Fruit fly (Drosophila melanogaster) whole organism, embryonic: ENCODE data around the gene Aprt.

ENCODE experiments used
- Atf6 ChIP-seq: fragments of 200-800 bp; sonication (Bioruptor generic); IDR thresholded peaks from 2 replicates; pipeline ENCODE4 v1.3.6; 2022; ENCODE audit warnings: missing biosample characterization, missing genetic modification characterization
- Awh ChIP-seq: fragments of 200-800 bp; sonication (Bioruptor generic); IDR thresholded peaks from 2 replicates; pipeline ENCODE4, ENCODE4 v1.3.6; 2022; ENCODE audit warnings: missing biosample characterization, missing genetic modification characterization
- CG12659 ChIP-seq: fragments of 200-800 bp; sonication (Bioruptor generic); optimal IDR thresholded peaks from 3 replicates; lab custom pipeline; 2017; ENCODE audit warnings: mild to moderate bottlenecking, missing biosample characterization, missing genetic modification reagents, missing genetic modification characterization
- CG13624 ChIP-seq: fragments of 200-800 bp; sonication (Bioruptor generic); optimal IDR thresholded peaks from 2 replicates; lab custom pipeline; 2016; ENCODE audit warnings: missing biosample characterization, missing genetic modification characterization
- CG14667 ChIP-seq: fragments of 200-800 bp; sonication (Bioruptor generic); IDR thresholded peaks from 2 replicates; pipeline ENCODE4 v1.3.6; 2022; ENCODE audit warnings: missing biosample characterization, missing genetic modification characterization
- CG15601 ChIP-seq: fragments of 200-800 bp; sonication (Bioruptor generic); optimal IDR thresholded peaks from 3 replicates; lab custom pipeline; 2019; ENCODE audit warnings: missing biosample characterization, mild to moderate bottlenecking, missing genetic modification characterization, moderate library complexity
- CG15696 ChIP-seq: fragments of 200-800 bp; sonication (Bioruptor generic); optimal IDR thresholded peaks from 2 replicates; lab custom pipeline; 2019; ENCODE audit warnings: missing biosample characterization, mild to moderate bottlenecking, missing genetic modification characterization, moderate library complexity
- CG1602 ChIP-seq: fragments of 200-800 bp; sonication (Bioruptor generic); optimal IDR thresholded peaks from 3 replicates; lab custom pipeline; 2016; ENCODE audit warnings: missing biosample characterization, missing genetic modification characterization
- CG2129 ChIP-seq: fragments of 200-800 bp; sonication (Bioruptor generic); IDR thresholded peaks from 2 replicates; pipeline ENCODE4 v1.3.6; 2022; ENCODE audit warnings: missing biosample characterization, missing genetic modification characterization; ENCODE audit not compliant: partially characterized antibody
- CG30020 ChIP-seq: fragments of 200-800 bp; optimal IDR thresholded peaks from 2 replicates; lab custom pipeline; 2019; ENCODE audit warnings: missing biosample characterization, mild to moderate bottlenecking, missing genetic modification characterization, moderate library complexity
- CG31365 ChIP-seq: fragments of 200-800 bp; sonication (Bioruptor generic); optimal IDR thresholded peaks from 2 replicates; lab custom pipeline; 2018; ENCODE audit warnings: missing biosample characterization, mild to moderate bottlenecking, missing genetic modification characterization
- CG32772 ChIP-seq: fragments of 200-800 bp; sonication (Bioruptor generic); IDR thresholded peaks from 2 replicates; pipeline ENCODE4 v1.3.6; 2022; ENCODE audit warnings: missing biosample characterization, missing genetic modification characterization
- CG4730 ChIP-seq: fragments of 200-800 bp; sonication (Bioruptor generic); IDR thresholded peaks from 2 replicates; pipeline ENCODE4 v1.3.6; 2022; ENCODE audit warnings: missing biosample characterization, missing genetic modification characterization
- CG6683 ChIP-seq: fragments of 200-800 bp; sonication (Bioruptor generic); optimal IDR thresholded peaks from 2 replicates; lab custom pipeline; 2017; ENCODE audit warnings: missing biosample characterization, mild to moderate bottlenecking, missing genetic modification characterization, missing genetic modification reagents
- CG7839 ChIP-seq: fragments of 200-800 bp; sonication (Bioruptor generic); optimal IDR thresholded peaks from 3 replicates; lab custom pipeline; 2018; ENCODE audit warnings: missing biosample characterization, mild to moderate bottlenecking, missing genetic modification characterization, moderate library complexity
- CG8388 ChIP-seq: fragments of 200-800 bp; sonication (Bioruptor generic); optimal IDR thresholded peaks from 2 replicates; lab custom pipeline; 2019; ENCODE audit warnings: missing biosample characterization, mild to moderate bottlenecking, missing genetic modification characterization, moderate library complexity
- CG8765 ChIP-seq: fragments of 200-800 bp; sonication (Bioruptor generic); IDR thresholded peaks from 2 replicates; pipeline ENCODE4 v1.3.6; 2022; ENCODE audit warnings: missing biosample characterization, missing genetic modification characterization
- CG9437 ChIP-seq: fragments of 200-800 bp; sonication (Bioruptor generic); optimal IDR thresholded peaks from 2 replicates; lab custom pipeline; 2018; ENCODE audit warnings: missing biosample characterization, mild to moderate bottlenecking, missing genetic modification characterization
- Camta ChIP-seq: fragments of 200-800 bp; sonication (Bioruptor generic); optimal IDR thresholded peaks from 2 replicates; lab custom pipeline; 2016; ENCODE audit warnings: missing biosample characterization, missing genetic modification characterization
- CrebB ChIP-seq: fragments of 200-800 bp; sonication (Bioruptor generic); optimal IDR thresholded peaks from 3 replicates; lab custom pipeline; 2018; ENCODE audit warnings: missing biosample characterization, mild to moderate bottlenecking, missing genetic modification characterization
- Doc2 ChIP-seq: fragments of 200-800 bp; sonication (Bioruptor generic); IDR thresholded peaks from 2 replicates; pipeline ENCODE4 v1.3.6; 2022; ENCODE audit warnings: missing biosample characterization, missing genetic modification characterization
- Fer3 ChIP-seq: fragments of 200-800 bp; sonication (Bioruptor generic); optimal IDR thresholded peaks from 2 replicates; lab custom pipeline; 2018; ENCODE audit warnings: missing biosample characterization, mild to moderate bottlenecking, missing genetic modification characterization, moderate library complexity
- HmgZ ChIP-seq: fragments of 200-800 bp; sonication (Bioruptor generic); optimal IDR thresholded peaks from 2 replicates; lab custom pipeline; 2018; ENCODE audit warnings: missing biosample characterization, mild to moderate bottlenecking, missing genetic modification characterization
- Med ChIP-seq: fragments of 200-800 bp; sonication (Bioruptor generic); peaks from one replicate; lab custom pipeline; 2016; ENCODE audit warnings: missing biosample characterization, missing genetic modification characterization, mild to moderate bottlenecking, inconsistent platforms, moderate library complexity
- NC2α ChIP-seq: fragments of 200-800 bp; sonication (Bioruptor generic); optimal IDR thresholded peaks from 2 replicates; lab custom pipeline; 2016; ENCODE audit warnings: missing biosample characterization, missing genetic modification characterization
- Scr ChIP-seq: fragments of 200-800 bp; sonication (Bioruptor generic); IDR thresholded peaks from 2 replicates; pipeline ENCODE4 v1.3.6; 2022; ENCODE audit warnings: missing biosample characterization, missing genetic modification characterization; ENCODE audit not compliant: partially characterized antibody
- Sin3A ChIP-seq: fragments of >200 bp; optimal IDR thresholded peaks from 2 replicates; lab custom pipeline; 2018
- Stat92E ChIP-seq, 3 experiments: fragments of >200 bp in 2 of 3; fragments of 200-800 bp in 1 of 3; sonication (Bioruptor generic) in 1 of 3; optimal IDR thresholded peaks; 2 replicates each; lab custom pipeline; 2017 to 2019; ENCODE audit warnings: missing biosample characterization in 3 of 3, missing genetic modification characterization in 3 of 3, mild to moderate bottlenecking in 1 of 3, moderate library complexity in 1 of 3
- Trl ChIP-seq, 3 experiments: fragments of >200 bp in 2 of 3; fragments of 200-800 bp in 1 of 3; sonication (Bioruptor generic) in 1 of 3; optimal IDR thresholded peaks; 2 replicates in 1 of 3; 3 replicates in 2 of 3; lab custom pipeline; 2016 to 2017; ENCODE audit warnings: missing biosample characterization in 1 of 3, missing genetic modification characterization in 1 of 3
- ara ChIP-seq: fragments of 200-800 bp; sonication (Bioruptor generic); IDR thresholded peaks from 2 replicates; pipeline ENCODE4 v1.3.6; 2022; ENCODE audit warnings: missing biosample characterization, missing genetic modification characterization
- bab2 ChIP-seq: fragments of 200-800 bp; sonication (Bioruptor generic); optimal IDR thresholded peaks from 2 replicates; lab custom pipeline; 2016; ENCODE audit warnings: missing biosample characterization, missing genetic modification characterization
- bsh ChIP-seq, 2 experiments: fragments of 200-800 bp; sonication (Bioruptor generic); optimal IDR thresholded peaks; 2 replicates each; lab custom pipeline; 2017 to 2018; ENCODE audit warnings: mild to moderate bottlenecking in 2 of 2, missing biosample characterization in 2 of 2, missing genetic modification characterization in 2 of 2, moderate library complexity in 1 of 2
- dimm ChIP-seq: fragments of 200-800 bp; sonication (Bioruptor generic); IDR thresholded peaks from 2 replicates; pipeline ENCODE4 v1.3.6; 2022; ENCODE audit warnings: missing biosample characterization, missing genetic modification characterization
- exex ChIP-seq: fragments of 200-800 bp; sonication (Bioruptor generic); optimal IDR thresholded peaks from 4 replicates; lab custom pipeline; 2018; ENCODE audit warnings: missing biosample characterization, mild to moderate bottlenecking, missing genetic modification characterization, moderate library complexity
- gcm ChIP-seq: fragments of 200-800 bp; sonication (Bioruptor generic); optimal IDR thresholded peaks from 2 replicates; lab custom pipeline; 2019; ENCODE audit warnings: missing biosample characterization, mild to moderate bottlenecking, missing genetic modification characterization, moderate library complexity
- h ChIP-seq: fragments of >200 bp; optimal IDR thresholded peaks from 2 replicates; lab custom pipeline; 2017
- ken ChIP-seq: fragments of 200-800 bp; sonication (Bioruptor generic); IDR thresholded peaks from 3 replicates; pipeline ENCODE4 v1.3.6; 2022; ENCODE audit warnings: missing biosample characterization, missing genetic modification characterization
- lov ChIP-seq, 2 experiments: fragments of 200-800 bp in 1 of 2; fragments of >200 bp in 1 of 2; sonication (Bioruptor generic) in 1 of 2; IDR thresholded peaks in 1 of 2; optimal IDR thresholded peaks in 1 of 2; 2 replicates in 1 of 2; 3 replicates in 1 of 2; pipeline versions ENCODE4 v1.3.6 to Lab custom; 2017 to 2022; ENCODE audit warnings: missing biosample characterization in 1 of 2, missing genetic modification characterization in 1 of 2
- maf-S ChIP-seq: fragments of 200-800 bp; sonication (Bioruptor generic); optimal IDR thresholded peaks from 2 replicates; lab custom pipeline; 2016; ENCODE audit warnings: missing biosample characterization, missing genetic modification characterization
- prd ChIP-seq, 3 experiments: fragments of >200 bp in 2 of 3; fragments of 200-800 bp in 1 of 3; sonication (Bioruptor generic) in 1 of 3; optimal IDR thresholded peaks in 2 of 3; IDR thresholded peaks in 1 of 3; 2 replicates in 2 of 3; 3 replicates in 1 of 3; pipeline versions ENCODE4 v1.3.6 to Lab custom; 2017 to 2022; ENCODE audit warnings: missing biosample characterization in 1 of 3, missing genetic modification characterization in 1 of 3
- pros ChIP-seq: fragments of 200-800 bp; sonication (Bioruptor generic); optimal IDR thresholded peaks from 3 replicates; lab custom pipeline; 2019; ENCODE audit warnings: missing biosample characterization, mild to moderate bottlenecking, missing genetic modification characterization, moderate library complexity
- pzg ChIP-seq: fragments of 200-800 bp; sonication (Bioruptor generic); optimal IDR thresholded peaks from 3 replicates; lab custom pipeline; 2018; ENCODE audit warnings: missing biosample characterization, mild to moderate bottlenecking, missing genetic modification characterization, moderate library complexity
- rib ChIP-seq: fragments of 200-800 bp; sonication (Bioruptor generic); IDR thresholded peaks from 2 replicates; pipeline ENCODE4 v1.3.6; 2022; ENCODE audit warnings: missing biosample characterization, missing genetic modification characterization
- scrt ChIP-seq: fragments of 200-800 bp; sonication (Bioruptor generic); optimal IDR thresholded peaks from 2 replicates; lab custom pipeline; 2018; ENCODE audit warnings: missing biosample characterization, mild to moderate bottlenecking, missing genetic modification characterization, moderate library complexity
- seq ChIP-seq: fragments of 200-800 bp; sonication (Bioruptor generic); IDR thresholded peaks from 2 replicates; pipeline ENCODE4 v1.3.6; 2022; ENCODE audit warnings: missing biosample characterization, missing genetic modification characterization
- tgo ChIP-seq: fragments of 200-800 bp; sonication (Bioruptor generic); IDR thresholded peaks from 3 replicates; pipeline ENCODE4 v1.3.6; 2022; ENCODE audit warnings: missing biosample characterization, missing genetic modification characterization
- vnd ChIP-seq: fragments of 200-800 bp; sonication (Bioruptor generic); IDR thresholded peaks from 3 replicates; pipeline ENCODE4 v1.3.6; 2022; ENCODE audit warnings: missing biosample characterization, missing genetic modification characterization; ENCODE audit not compliant: partially characterized antibody
- wor ChIP-seq: fragments of 200-800 bp; sonication (Bioruptor generic); IDR thresholded peaks from 2 replicates; pipeline ENCODE4 v1.3.6; 2022; ENCODE audit warnings: missing biosample characterization, missing genetic modification characterization

Gene Aprt

DNA sequence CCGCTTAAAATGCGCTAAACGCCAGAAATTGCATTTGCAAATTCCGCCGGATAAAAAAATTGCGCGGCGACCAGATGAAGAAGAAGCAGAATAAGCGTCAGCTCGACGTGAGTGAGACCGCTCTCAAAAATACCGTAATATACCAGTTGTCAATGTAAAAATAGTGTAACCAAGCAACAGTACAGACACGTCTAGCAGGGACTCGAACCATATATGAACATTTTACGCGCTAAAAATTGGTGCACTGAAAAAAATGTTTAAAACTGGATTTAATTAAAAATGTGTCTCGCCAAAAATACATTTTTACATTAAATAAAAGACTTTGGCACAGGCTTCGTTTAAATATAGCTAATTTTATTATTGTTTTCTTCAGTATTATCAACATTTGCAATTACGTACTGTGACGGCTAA lies 8.6 kb downstream of the Aprt start, which contains the start of gene dre4 (continued):
- TF ChIP-seq CG32772 (GFP tag; lab: Robert Waterston, UW) (no peak), CG15601 (peak; percentile 64), wor (GFP tag; lab: Robert Waterston, UW) (no peak), CG14667 (GFP tag; lab: Robert Waterston, UW) (0 out of 2 replicates have a peak, but pooled peaks have one; percentile 35), Stat92E (GFP tag; optimal IDR thresholded peaks at IDR 0.05; lab: Kevin White, UChicago) (peak in 1 of 3 experiments; percentile 54), CG9437 (GFP tag; lab: Kevin White, UChicago) (peak; percentile 75), CG7839 (tag; lab: Kevin White, UChicago) (peak; percentile 76), tgo (GFP tag; lab: Robert Waterston, UW) (peak; percentile 58; the same call in 2 of the 3 replicates), CG1602 (GFP tag; lab: Kevin White, UChicago) (peak; percentile 62), dimm (GFP tag; lab: Robert Waterston, UW) (peak; percentile 18; the same call in 1 of the 2 replicates), Trl (optimal IDR thresholded peaks at IDR 0.05; lab: Kevin White, UChicago) (no peak), Trl (GFP tag; optimal IDR thresholded peaks at IDR 0.05; lab: Kevin White, UChicago) (peak; percentile 61), ken (0 out of 3 replicates have a peak, but pooled peaks have one; percentile 52), gcm (GFP tag; lab: Kevin White, UChicago) (peak; percentile 66), CG31365 (tag; lab: Kevin White, UChicago) (peak; percentile 40), pzg (peak; percentile 97), Camta (GFP tag; lab: Kevin White, UChicago) (peak; percentile 65), maf-S (GFP tag; lab: Kevin White, UChicago) (peak; percentile 17), seq (GFP tag; lab: Robert Waterston, UW) (peak; percentile 60; the same call in 1 of the 2 replicates), bab2 (GFP tag; lab: Kevin White, UChicago) (peak; percentile 52), CG2129 (GFP tag; lab: Robert Waterston, UW) (no peak), CG12659 (GFP tag; lab: Kevin White, UChicago) (peak; percentile 86), h (lab: Kevin White, UChicago) (no peak), prd (optimal IDR thresholded peaks at IDR 0.05; lab: Kevin White, UChicago) (no peak), prd (GFP tag; IDR thresholded peaks at IDR 0.05; lab: Robert Waterston, UW) (peak; percentile 82), CG8388 (GFP tag; lab: Kevin White, UChicago) (peak; percentile 68), lov (optimal IDR thresholded peaks at IDR 0.05; lab: Kevin White, UChicago) (no peak), lov (GFP tag; IDR thresholded peaks at IDR 0.05; lab: Robert Waterston, UW) (0 out of 3 replicates have a peak, but pooled peaks have one; percentile 18), Scr (GFP tag; lab: Robert Waterston, UW) (peak; percentile 25; the same call in 1 of the 2 replicates), rib (GFP tag; lab: Robert Waterston, UW) (peak; percentile 76; the same call in 1 of the 2 replicates), NC2α (GFP tag; lab: Kevin White, UChicago) (peak; percentile 33), CrebB (peak; percentile 52), Awh (peak; percentile 58; the same call in 1 of the 2 replicates), exex (tag; lab: Kevin White, UChicago) (peak; percentile 11), CG30020 (peak; percentile 20), HmgZ (tag; lab: Kevin White, UChicago) (peak; percentile 84), CG13624 (GFP tag; lab: Kevin White, UChicago) (peak; percentile 89), Med (GFP tag; lab: Kevin White, UChicago) (peak; percentile 91), pros (GFP tag; lab: Kevin White, UChicago) (no peak), CG15696 (tag; lab: Kevin White, UChicago) (peak; percentile 37), ara (peak; percentile 80), Atf6 (GFP tag; lab: Robert Waterston, UW) (peak; percentile 35), CG6683 (GFP tag; lab: Kevin White, UChicago) (peak; percentile 34), scrt (GFP tag; lab: Kevin White, UChicago) (peak; percentile 32), CG8765 (GFP tag; lab: Robert Waterston, UW) (no peak), bsh (GFP tag; optimal IDR thresholded peaks at IDR 0.05; lab: Kevin White, UChicago) (peak; percentile 19 to 76), Sin3A (lab: Kevin White, UChicago) (peak; percentile 60), Doc2 (GFP tag; lab: Robert Waterston, UW) (no peak), Fer3 (tag; lab: Kevin White, UChicago) (peak; percentile 66), CG4730 (GFP tag; lab: Robert Waterston, UW) (peak; percentile 49), vnd (GFP tag; lab: Robert Waterston, UW) (no peak)
